In the genomic region with DNA sequence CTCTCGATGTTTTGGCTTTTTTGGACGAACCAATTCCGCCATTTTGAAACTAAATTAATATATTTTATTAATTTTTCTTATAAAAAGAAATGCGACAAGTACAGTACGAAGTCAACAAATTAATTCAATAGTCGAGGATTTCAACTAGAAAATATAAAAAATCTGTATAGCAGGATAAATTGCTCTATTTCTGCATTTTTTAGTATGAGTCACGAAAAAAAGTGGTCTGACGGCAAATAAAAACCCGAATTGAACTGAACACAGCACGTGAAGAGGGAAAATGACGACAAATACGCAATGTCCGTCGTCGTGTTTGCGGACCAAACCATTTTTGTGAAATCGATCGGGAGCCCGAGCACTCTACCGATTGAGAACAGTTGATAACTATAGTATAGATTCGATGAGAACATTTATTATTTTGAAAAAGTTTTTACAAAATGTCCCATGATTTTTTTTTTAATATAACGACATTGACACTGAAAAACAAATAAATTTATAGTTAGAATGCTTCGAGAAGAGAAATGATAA, we compare ENCODE assay signal across 1 worm cellular context.
TF ChIP-seq lines count a peak whose summit lies in the region.

Gene epg-5, minus strand, starts transcription at position 51 of the 528 bp plus-strand sequence.

TF ChIP-seq in whole organism, L1 larva, 84 proteins besides CTCF, POLR2A, EP300 and RAD21 (continued from another document):
- TF ChIP-seq vab-15 (tag; optimal IDR thresholded peaks at IDR 0.05; lab: Kevin White, UChicago) (no peak), sup-37 (GFP tag; optimal IDR thresholded peaks at IDR 0.05; lab: Kevin White, UChicago) (no peak), Y116A8C.19 (tag; optimal IDR thresholded peaks at IDR 0.05; lab: Kevin White, UChicago; ENCODE audit: borderline replicate concordance) (no peak), ztf-4 (tag; optimal IDR thresholded peaks at IDR 0.05; lab: Kevin White, UChicago) (no peak), C16A3.4 (tag; optimal IDR thresholded peaks at IDR 0.05; lab: Kevin White, UChicago) (peak; percentile 6), ama-1 (optimal IDR thresholded peaks at IDR 0.05; lab: Kevin White, UChicago) (no peak), nhr-90 (tag; optimal IDR thresholded peaks at IDR 0.05; lab: Kevin White, UChicago; ENCODE audit: poor library complexity) (no peak), lsy-2 (tag; optimal IDR thresholded peaks at IDR 0.05; lab: Kevin White, UChicago) (peak; percentile 41 to 57), ceh-90 (tag; optimal IDR thresholded peaks at IDR 0.05; lab: Kevin White, UChicago) (no peak), unc-86 (tag; optimal IDR thresholded peaks at IDR 0.05; lab: Kevin White, UChicago) (no peak), ztf-11 (tag; optimal IDR thresholded peaks at IDR 0.05; lab: Kevin White, UChicago) (no peak), efl-1 (optimal IDR thresholded peaks at IDR 0.05; lab: Kevin White, UChicago) (peak; percentile 42 to 54), efl-1 (GFP tag; optimal IDR thresholded peaks at IDR 0.05 in 1 of 2; lab: Kevin White, UChicago) (peak; percentile 53 to 80), lin-14 (GFP tag; optimal IDR thresholded peaks at IDR 0.05; lab: Kevin White, UChicago) (peak; percentile 60), blmp-1 (tag; optimal IDR thresholded peaks at IDR 0.05; lab: Kevin White, UChicago) (peak; percentile 41), mdl-1 (tag; optimal IDR thresholded peaks at IDR 0.05; lab: Kevin White, UChicago) (peak in 1 of 2 experiments; percentile 75), nhr-85 (tag; lab: Kevin White, UChicago) (no peak), ceh-88 (GFP tag; IDR thresholded peaks at IDR 0.05; lab: Robert Waterston, UW) (no peak), nhr-12 (tag; optimal IDR thresholded peaks at IDR 0.05; lab: Kevin White, UChicago) (no peak), sptf-1 (tag; optimal IDR thresholded peaks at IDR 0.05; lab: Kevin White, UChicago) (no peak), efl-3 (GFP tag; optimal IDR thresholded peaks at IDR 0.05; lab: Kevin White, UChicago) (no peak), dpl-1 (GFP tag; optimal IDR thresholded peaks at IDR 0.05; lab: Kevin White, UChicago) (peak in 2 of 3 experiments; percentile 46 to 54), nhr-237 (tag; optimal IDR thresholded peaks at IDR 0.05; lab: Kevin White, UChicago) (no peak), zag-1 (tag; optimal IDR thresholded peaks at IDR 0.05; lab: Kevin White, UChicago) (no peak), ceh-82 (tag; optimal IDR thresholded peaks at IDR 0.05; lab: Kevin White, UChicago) (peak in 1 of 3 experiments; percentile 14), lin-35 (GFP tag; optimal IDR thresholded peaks at IDR 0.05; lab: Kevin White, UChicago) (peak; percentile 57 to 60), pqm-1 (tag; optimal IDR thresholded peaks at IDR 0.05; lab: Kevin White, UChicago) (no peak), nhr-71 (tag; optimal IDR thresholded peaks at IDR 0.05; lab: Kevin White, UChicago) (peak; percentile 38), irx-1 (tag; optimal IDR thresholded peaks at IDR 0.05; lab: Kevin White, UChicago) (no peak), tbx-2 (tag; optimal IDR thresholded peaks at IDR 0.05; lab: Kevin White, UChicago) (peak; percentile 8), C04F5.9 (tag; optimal IDR thresholded peaks at IDR 0.05; lab: Kevin White, UChicago) (no peak), skn-1 (tag; optimal IDR thresholded peaks at IDR 0.05; lab: Kevin White, UChicago) (no peak), fkh-8 (tag; optimal IDR thresholded peaks at IDR 0.05; lab: Kevin White, UChicago) (no peak), unc-62 (GFP tag; optimal IDR thresholded peaks at IDR 0.05; lab: Kevin White, UChicago) (no peak), ets-5 (GFP tag; IDR thresholded peaks at IDR 0.05; lab: Robert Waterston, UW) (no peak)
